Worm (Caenorhabditis elegans) whole organism, L1 larva: ENCODE data around the gene bath-42.
A peak's percentile ranks its signal among the peaks of the same experiment; 100 is the strongest.

ENCODE experiments used
- C34B4.2 ChIP-seq: sonication (generic microtip); optimal IDR thresholded peaks from 2 replicates; lab custom pipeline; 2017; ENCODE audit warnings: mild to moderate bottlenecking, missing genetic modification characterization, missing compliant biosample characterization
- F16B12.6 ChIP-seq: fragments of 150-350 bp; optimal IDR thresholded peaks from 2 replicates; lab custom pipeline; 2014; ENCODE audit warnings: missing biosample characterization, missing genetic modification characterization
- ceh-8 ChIP-seq: fragments of 200-800 bp; sonication (Bioruptor generic); optimal IDR thresholded peaks from 2 replicates; lab custom pipeline; 2018; ENCODE audit warnings: mild to moderate bottlenecking, missing genetic modification characterization, moderate library complexity, missing compliant biosample characterization
- ceh-82 ChIP-seq, 3 experiments: fragments of 150-350 bp in 1 of 3; sonication (generic microtip) in 2 of 3; optimal IDR thresholded peaks; 2 replicates each; lab custom pipeline; 2014 to 2017; ENCODE audit warnings: missing biosample characterization in 3 of 3, missing genetic modification characterization in 3 of 3
- dpl-1 ChIP-seq, 3 experiments: fragments of 150-350 bp in 2 of 3; sonication (generic microtip) in 1 of 3; optimal IDR thresholded peaks; 2 replicates each; lab custom pipeline; 2014 to 2017; ENCODE audit warnings: missing biosample characterization in 3 of 3, missing genetic modification characterization in 3 of 3, missing genetic modification reagents in 3 of 3
- dsc-1 ChIP-seq: sonication (generic microtip); optimal IDR thresholded peaks from 2 replicates; lab custom pipeline; 2016; ENCODE audit warnings: mild to moderate bottlenecking, missing genetic modification characterization, missing compliant biosample characterization
- efl-1 ChIP-seq, 4 experiments: fragments of 150-350 bp; optimal IDR thresholded peaks in 3 of 4; peaks in 1 of 4; 1 replicate in 1 of 4; 2 replicates in 3 of 4; lab custom pipeline; 2014; ENCODE audit warnings: missing biosample characterization in 2 of 4, missing genetic modification characterization in 2 of 4, missing genetic modification reagents in 2 of 4
- efl-3 ChIP-seq: fragments of 200-800 bp; sonication (Bioruptor generic); optimal IDR thresholded peaks from 2 replicates; lab custom pipeline; 2018; ENCODE audit warnings: mild to moderate bottlenecking, missing genetic modification characterization, missing compliant biosample characterization
- egl-13 ChIP-seq: sonication (generic microtip); optimal IDR thresholded peaks from 2 replicates; lab custom pipeline; 2016; ENCODE audit warnings: missing genotype, missing genetic modification reagents, missing genetic modification characterization, missing compliant biosample characterization
- elt-3 ChIP-seq, 6 experiments: fragments of 150-350 bp in 1 of 6; sonication (generic microtip); optimal IDR thresholded peaks; 2 replicates each; lab custom pipeline; 2017 to 2018; ENCODE audit warnings: missing biosample characterization in 6 of 6, missing genetic modification characterization in 6 of 6, inconsistent platforms in 1 of 6
- fkh-10 ChIP-seq: sonication (generic microtip); optimal IDR thresholded peaks from 2 replicates; lab custom pipeline; 2017; ENCODE audit warnings: missing biosample characterization, missing genetic modification reagents, missing genetic modification characterization
- fkh-8 ChIP-seq: sonication (generic microtip); optimal IDR thresholded peaks from 2 replicates; lab custom pipeline; 2016; ENCODE audit warnings: mild to moderate bottlenecking, missing genetic modification characterization, missing compliant biosample characterization
- hpl-2 ChIP-seq: fragments of 150-350 bp; optimal IDR thresholded peaks from 2 replicates; lab custom pipeline; 2014; ENCODE audit warnings: missing biosample characterization, missing genetic modification reagents, missing genetic modification characterization
- isw-1 ChIP-seq: fragments of 200-800 bp; sonication (Bioruptor generic); IDR thresholded peaks from 2 replicates; pipeline ENCODE4 v1.3.6; 2022; ENCODE audit warnings: missing genetic modification characterization, missing compliant biosample characterization
- lin-14 ChIP-seq: fragments of 200-800 bp; sonication (Bioruptor generic); optimal IDR thresholded peaks from 2 replicates; lab custom pipeline; 2018; ENCODE audit warnings: mild to moderate bottlenecking, missing genetic modification characterization, moderate library complexity, missing compliant biosample characterization
- lin-15B ChIP-seq: fragments of 150-350 bp; sonication (generic microtip); optimal IDR thresholded peaks from 3 replicates; lab custom pipeline; 2014; ENCODE audit warnings: missing biosample characterization, missing genetic modification characterization
- lin-35 ChIP-seq, 2 experiments: fragments of 150-350 bp; optimal IDR thresholded peaks; 2 replicates each; lab custom pipeline; 2014; ENCODE audit warnings: missing biosample characterization in 2 of 2, missing genetic modification characterization in 2 of 2, missing genetic modification reagents in 2 of 2
- lin-39 ChIP-seq: fragments of 150-350 bp; optimal IDR thresholded peaks from 2 replicates; lab custom pipeline; 2014; ENCODE audit warnings: missing biosample characterization, missing genetic modification reagents, missing genetic modification characterization
- lir-3 ChIP-seq: sonication (generic microtip); optimal IDR thresholded peaks from 2 replicates; lab custom pipeline; 2016; ENCODE audit warnings: mild to moderate bottlenecking, missing genetic modification characterization, moderate library complexity, missing compliant biosample characterization; ENCODE audit not compliant: poor library complexity
- lsy-2 ChIP-seq, 2 experiments: fragments of 150-350 bp; optimal IDR thresholded peaks; 2 replicates each; lab custom pipeline; 2014; ENCODE audit warnings: missing biosample characterization in 2 of 2, missing genetic modification characterization in 2 of 2
- mep-1 ChIP-seq: fragments of 150-350 bp; optimal IDR thresholded peaks from 2 replicates; lab custom pipeline; 2014; ENCODE audit warnings: missing biosample characterization, missing genetic modification characterization
- nhr-19 ChIP-seq: fragments of 200-800 bp; sonication (Bioruptor generic); conservative IDR thresholded peaks from 2 replicates; pipeline ENCODE4 v1.3.6; 2022; ENCODE audit warnings: missing genetic modification characterization, missing compliant biosample characterization
- nhr-20 ChIP-seq: sonication (generic microtip); optimal IDR thresholded peaks from 2 replicates; lab custom pipeline; 2016; ENCODE audit warnings: mild to moderate bottlenecking, missing genetic modification characterization, missing compliant biosample characterization
- nhr-237 ChIP-seq: fragments of 150-350 bp; optimal IDR thresholded peaks from 2 replicates; lab custom pipeline; 2014; ENCODE audit warnings: missing biosample characterization, missing genetic modification characterization
- nhr-28 ChIP-seq: fragments of 150-350 bp; optimal IDR thresholded peaks from 2 replicates; lab custom pipeline; 2014; ENCODE audit warnings: missing biosample characterization, missing genetic modification characterization
- nhr-71 ChIP-seq: sonication (generic microtip); optimal IDR thresholded peaks from 2 replicates; lab custom pipeline; 2016; ENCODE audit warnings: mild to moderate bottlenecking, missing genetic modification characterization, moderate library complexity, missing compliant biosample characterization
- nhr-76 ChIP-seq: sonication (generic microtip); optimal IDR thresholded peaks from 2 replicates; lab custom pipeline; 2017; ENCODE audit warnings: missing biosample characterization, missing genetic modification characterization
- nhr-77 ChIP-seq: fragments of 150-350 bp; optimal IDR thresholded peaks from 2 replicates; lab custom pipeline; 2014; ENCODE audit warnings: missing biosample characterization, missing genetic modification characterization
- nhr-85 ChIP-seq: sonication (generic microtip); peaks from one replicate; lab custom pipeline; 2016; ENCODE audit warnings: missing genetic modification characterization, inconsistent platforms, missing compliant biosample characterization
- nhr-90 ChIP-seq: sonication (generic microtip); optimal IDR thresholded peaks from 2 replicates; lab custom pipeline; 2016; ENCODE audit warnings: mild to moderate bottlenecking, missing genetic modification characterization, missing compliant biosample characterization; ENCODE audit not compliant: poor library complexity
- pag-3 ChIP-seq: sonication (generic microtip); optimal IDR thresholded peaks from 2 replicates; lab custom pipeline; 2017; ENCODE audit warnings: missing genetic modification characterization, mild to moderate bottlenecking, missing compliant biosample characterization, antibody characterized with exemption, borderline replicate concordance; ENCODE audit not compliant: insufficient read depth
- pax-3 ChIP-seq: fragments of 200-800 bp; sonication (Bioruptor generic); optimal IDR thresholded peaks from 2 replicates; lab custom pipeline; 2018; ENCODE audit warnings: mild to moderate bottlenecking, missing genetic modification characterization, moderate library complexity, missing compliant biosample characterization
- rnt-1 ChIP-seq: sonication (generic microtip); optimal IDR thresholded peaks from 2 replicates; lab custom pipeline; 2016; ENCODE audit warnings: mild to moderate bottlenecking, missing genetic modification characterization, moderate library complexity, missing compliant biosample characterization
- skn-1 ChIP-seq: fragments of 150-350 bp; optimal IDR thresholded peaks from 2 replicates; lab custom pipeline; 2014; ENCODE audit warnings: missing biosample characterization, missing genetic modification characterization
- swsn-7 ChIP-seq: sonication (generic microtip); optimal IDR thresholded peaks from 2 replicates; lab custom pipeline; 2016; ENCODE audit warnings: missing genetic modification characterization, missing compliant biosample characterization
- tbx-2 ChIP-seq: sonication (generic microtip); optimal IDR thresholded peaks from 2 replicates; lab custom pipeline; 2016; ENCODE audit warnings: missing genetic modification characterization, missing compliant biosample characterization
- unc-130 ChIP-seq: fragments of 150-350 bp; optimal IDR thresholded peaks from 2 replicates; lab custom pipeline; 2017; ENCODE audit warnings: missing biosample characterization, missing genetic modification characterization, inconsistent platforms
- unc-86 ChIP-seq: sonication (generic microtip); optimal IDR thresholded peaks from 2 replicates; lab custom pipeline; 2016; ENCODE audit warnings: missing genetic modification characterization, missing compliant biosample characterization
- unc-98 ChIP-seq: fragments of 200-800 bp; sonication (Bioruptor generic); IDR thresholded peaks from 2 replicates; pipeline ENCODE4 v1.3.6; 2022; ENCODE audit warnings: missing genetic modification characterization, missing compliant biosample characterization
- xbp-1 ChIP-seq: sonication (generic microtip); optimal IDR thresholded peaks from 2 replicates; lab custom pipeline; 2016; ENCODE audit warnings: missing genetic modification characterization, missing compliant biosample characterization
- zip-4 ChIP-seq: fragments of 200-800 bp; sonication (Bioruptor generic); optimal IDR thresholded peaks from 2 replicates; lab custom pipeline; 2018; ENCODE audit warnings: mild to moderate bottlenecking, missing genetic modification characterization, moderate library complexity, missing compliant biosample characterization
- ztf-4 ChIP-seq: fragments of 150-350 bp; optimal IDR thresholded peaks from 2 replicates; lab custom pipeline; 2014; ENCODE audit warnings: missing biosample characterization, missing genetic modification characterization

Gene bath-42

DNA sequence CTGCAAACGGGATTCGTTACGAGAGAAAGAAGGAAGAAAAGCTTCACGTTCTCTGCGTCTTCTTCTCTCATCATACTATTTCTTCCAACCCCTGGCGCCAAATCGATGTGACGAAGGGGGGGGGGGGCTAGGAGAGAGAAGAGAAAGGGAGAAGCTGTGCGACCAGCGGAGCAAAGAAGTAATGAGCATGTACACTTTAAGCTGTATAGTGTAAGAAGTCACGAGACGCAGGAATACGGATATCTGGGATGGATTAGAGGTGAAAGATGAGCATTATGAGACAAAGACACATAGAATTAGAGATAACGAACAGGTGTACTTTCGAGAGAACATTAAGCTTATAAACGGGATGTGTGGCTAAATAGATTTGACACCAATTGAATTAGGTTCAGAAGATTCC is 38.6 kb upstream of the bath-42 start:
- TF ChIP-seq efl-3 (GFP tag; lab: Kevin White, UChicago) (no peak), nhr-90 (no peak), lsy-2 (tag; optimal IDR thresholded peaks at IDR 0.05; lab: Kevin White, UChicago) (peak; percentile 52 to 57), nhr-76 (tag; lab: Kevin White, UChicago) (no peak), dpl-1 (GFP tag; optimal IDR thresholded peaks at IDR 0.05; lab: Kevin White, UChicago) (peak in 1 of 3 experiments; percentile 32), xbp-1 (tag; lab: Kevin White, UChicago) (peak; percentile 3), fkh-8 (tag; lab: Kevin White, UChicago) (peak; percentile 79), swsn-7 (peak; percentile 56), fkh-10 (GFP tag; lab: Kevin White, UChicago) (peak; percentile 30), unc-98 (GFP tag; lab: Robert Waterston, UW) (0 out of 2 replicates have a peak, but pooled peaks have one; percentile 10), elt-3 (tag; optimal IDR thresholded peaks at IDR 0.05; lab: Kevin White, UChicago) (no peak), mep-1 (tag; lab: Kevin White, UChicago) (peak; percentile 26), unc-130 (tag; lab: Kevin White, UChicago) (no peak), nhr-19 (peak; percentile 49), lin-15B (tag; lab: Kevin White, UChicago) (no peak), nhr-77 (tag; lab: Kevin White, UChicago) (no peak), rnt-1 (peak; percentile 45), unc-86 (tag; lab: Kevin White, UChicago) (peak; percentile 60), lir-3 (tag; lab: Kevin White, UChicago) (peak; percentile 19), hpl-2 (GFP tag; lab: Kevin White, UChicago) (no peak), zip-4 (GFP tag; lab: Kevin White, UChicago) (no peak), ceh-82 (tag; optimal IDR thresholded peaks at IDR 0.05; lab: Kevin White, UChicago) (peak in 2 of 3 experiments; percentile 17 to 55), efl-1 (optimal IDR thresholded peaks at IDR 0.05; lab: Kevin White, UChicago) (peak; percentile 46 to 48), efl-1 (GFP tag; optimal IDR thresholded peaks at IDR 0.05 in 1 of 2; lab: Kevin White, UChicago) (peak; percentile 38 to 86), pax-3 (tag; lab: Kevin White, UChicago) (peak; percentile 42), nhr-85 (tag; lab: Kevin White, UChicago) (no peak), nhr-28 (tag; lab: Kevin White, UChicago) (no peak), pag-3 (tag; lab: Kevin White, UChicago) (no peak), tbx-2 (tag; lab: Kevin White, UChicago) (peak; percentile 55), nhr-71 (peak; percentile 76), C34B4.2 (tag; lab: Kevin White, UChicago) (no peak), egl-13 (tag; lab: Kevin White, UChicago) (peak; percentile 58), lin-14 (GFP tag; lab: Kevin White, UChicago) (peak; percentile 94), ztf-4 (peak; percentile 25), nhr-237 (tag; lab: Kevin White, UChicago) (no peak), lin-39 (no peak), isw-1 (GFP tag; lab: Robert Waterston, UW) (peak; percentile 31), dsc-1 (tag; lab: Kevin White, UChicago) (peak; percentile 76), lin-35 (GFP tag; optimal IDR thresholded peaks at IDR 0.05; lab: Kevin White, UChicago) (peak in 1 of 2 experiments; percentile 51), nhr-20 (tag; lab: Kevin White, UChicago) (peak; percentile 26), F16B12.6 (tag; lab: Kevin White, UChicago) (peak; percentile 30), skn-1 (tag; lab: Kevin White, UChicago) (peak; percentile 42), ceh-8 (no peak)
